Worm (Caenorhabditis elegans) whole organism, L3 larva: ENCODE measurements around the gene clc-32.

Source experiments
- elt-1 ChIP-seq: fragments of 150-350 bp; optimal IDR thresholded peaks from 2 replicates; lab custom pipeline; 2014; ENCODE audit warnings: missing biosample characterization, missing genetic modification characterization
- elt-2 ChIP-seq: sonication (generic microtip); optimal IDR thresholded peaks from 2 replicates; lab custom pipeline; 2016; ENCODE audit warnings: missing genetic modification reagents, mild to moderate bottlenecking, missing genetic modification characterization, missing compliant biosample characterization
- fos-1 ChIP-seq: fragments of 150-350 bp; optimal IDR thresholded peaks from 2 replicates; lab custom pipeline; 2014; ENCODE audit warnings: missing biosample characterization, missing genetic modification characterization
- lsy-12 ChIP-seq: sonication (generic microtip); optimal IDR thresholded peaks from 2 replicates; lab custom pipeline; 2016; ENCODE audit warnings: mild to moderate bottlenecking, missing genetic modification characterization, missing compliant biosample characterization
- pqm-1 ChIP-seq: fragments of 150-350 bp; optimal IDR thresholded peaks from 2 replicates; lab custom pipeline; 2017; ENCODE audit warnings: missing biosample characterization, missing genetic modification characterization, inconsistent platforms
- sea-2 ChIP-seq: fragments of 150-350 bp; sonication (generic microtip); optimal IDR thresholded peaks from 4 replicates; lab custom pipeline; 2014; ENCODE audit warnings: missing biosample characterization, missing genetic modification reagents, missing genetic modification characterization
- skn-1 ChIP-seq: fragments of 150-350 bp; optimal IDR thresholded peaks from 2 replicates; lab custom pipeline; 2014; ENCODE audit warnings: missing biosample characterization, missing genetic modification characterization
- unc-62 ChIP-seq: fragments of 150-350 bp; sonication (generic microtip); optimal IDR thresholded peaks from 4 replicates; lab custom pipeline; 2014; ENCODE audit warnings: missing biosample characterization, missing genetic modification reagents, missing genetic modification characterization
- zag-1 ChIP-seq: fragments of 150-350 bp; optimal IDR thresholded peaks from 2 replicates; lab custom pipeline; 2014; ENCODE audit warnings: missing biosample characterization, missing genetic modification characterization
- ztf-11 ChIP-seq: fragments of 150-350 bp; optimal IDR thresholded peaks from 2 replicates; lab custom pipeline; 2014; ENCODE audit warnings: missing biosample characterization, missing genetic modification characterization

DNA sequence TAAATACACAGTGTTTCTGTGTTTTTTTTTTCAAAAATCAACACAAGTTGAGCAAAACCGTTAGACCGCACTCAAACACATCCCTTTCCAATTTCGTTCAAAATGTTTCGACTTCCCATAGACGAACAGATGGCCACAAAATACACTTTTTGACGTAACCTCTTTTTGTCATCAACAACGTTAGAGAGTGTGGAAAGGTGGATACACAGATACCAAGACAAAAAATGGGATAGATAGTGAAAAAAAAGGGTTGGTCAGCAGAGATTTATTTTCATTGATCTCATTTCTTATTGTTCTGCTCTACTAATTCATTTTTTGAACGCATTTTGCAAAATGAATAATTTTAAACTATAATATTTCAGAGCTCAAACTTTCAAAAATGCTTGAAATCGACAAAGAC, 46.1 kb downstream of the clc-32 start:
- no peak for TF ChIP-seq ztf-11
- peak; percentile 19 for TF ChIP-seq pqm-1
- no peak for TF ChIP-seq zag-1 (tag; lab: Kevin White, UChicago)
- no peak for TF ChIP-seq lsy-12 (tag; lab: Kevin White, UChicago)
- no peak for TF ChIP-seq elt-1 (tag; lab: Kevin White, UChicago)
- no peak for TF ChIP-seq fos-1
- no peak for TF ChIP-seq skn-1 (tag; lab: Kevin White, UChicago)
- peak; percentile 12 for TF ChIP-seq elt-2 (tag; lab: Kevin White, UChicago)
- no peak for TF ChIP-seq sea-2
- TF ChIP-seq unc-62 (GFP tag; lab: Kevin White, UChicago), result no peak
